Worm (Caenorhabditis elegans) whole organism, L2 larva: ENCODE results near the gene daf-5.

Experiments
- nhr-129 ChIP-seq: fragments of 150-350 bp; optimal IDR thresholded peaks from 2 replicates; lab custom pipeline; 2014; ENCODE audit warnings: missing biosample characterization, missing genetic modification characterization
- nhr-77 ChIP-seq: fragments of 150-350 bp; optimal IDR thresholded peaks from 2 replicates; lab custom pipeline; 2014; ENCODE audit warnings: missing biosample characterization, missing genetic modification characterization
- unc-55 ChIP-seq: fragments of 150-350 bp; sonication (generic microtip); optimal IDR thresholded peaks from 3 replicates; lab custom pipeline; 2014; ENCODE audit warnings: missing biosample characterization, missing genetic modification reagents, missing genetic modification characterization

- TF ChIP-seq unc-55 (GFP tag; lab: Kevin White, UChicago): no peak
- no peak for TF ChIP-seq nhr-129
- no peak for TF ChIP-seq nhr-77 (tag; lab: Kevin White, UChicago)
These were observed 6.9 kb downstream of the daf-5 start for ce11 chrII:14045235-14045634.
